Worm (Caenorhabditis elegans): Measurements from ENCODE around the gene C07B5.2.

C07B5.2 gene

ce11 chrX:9512457-9512856, 4.5 kb downstream of the C07B5.2 start:
- no peak for TF ChIP-seq eyg-1 (tag; optimal IDR thresholded peaks at IDR 0.05)
- no peak for TF ChIP-seq elt-2 (tag; optimal IDR thresholded peaks at IDR 0.05)
- TF ChIP-seq madf-2 (tag; optimal IDR thresholded peaks at IDR 0.05), result no peak
- no peak for TF ChIP-seq lin-11 (tag; optimal IDR thresholded peaks at IDR 0.05)
- TF ChIP-seq unc-42 (tag; optimal IDR thresholded peaks at IDR 0.05), result no peak
- TF ChIP-seq pha-2 (tag; optimal IDR thresholded peaks at IDR 0.05), result no peak
- TF ChIP-seq ets-4 (tag; optimal IDR thresholded peaks at IDR 0.05), result no peak
- TF ChIP-seq ttx-3 (tag; optimal IDR thresholded peaks at IDR 0.05), result no peak
- no peak for TF ChIP-seq hlh-8 (tag; optimal IDR thresholded peaks at IDR 0.05)
- no peak for TF ChIP-seq T23F11.4 (GFP tag; optimal IDR thresholded peaks at IDR 0.05)
- TF ChIP-seq sox-2 (GFP tag; IDR thresholded peaks at IDR 0.05), result no peak
- no peak for TF ChIP-seq odd-2 (tag; optimal IDR thresholded peaks at IDR 0.05)

ce11 chrX:9510448-9510847, 6.6 kb downstream of the C07B5.2 start:
- TF ChIP-seq dve-1 (tag; optimal IDR thresholded peaks at IDR 0.05) (no peak), nhr-11 (tag; optimal IDR thresholded peaks at IDR 0.05) (no peak), dmd-4 (tag; optimal IDR thresholded peaks at IDR 0.05; ENCODE audit: borderline replicate concordance) (no peak), fkh-6 (tag; optimal IDR thresholded peaks at IDR 0.05) (no peak), che-1 (tag; optimal IDR thresholded peaks at IDR 0.05) (no peak), ztf-16 (tag; optimal IDR thresholded peaks at IDR 0.05) (no peak), sox-2 (GFP tag; IDR thresholded peaks at IDR 0.05) (no peak), ceh-19 (GFP tag; optimal IDR thresholded peaks at IDR 0.05) (no peak), ets-4 (tag; optimal IDR thresholded peaks at IDR 0.05) (no peak), ceh-22 (tag; optimal IDR thresholded peaks at IDR 0.05) (no peak), C38D4.7 (GFP tag; optimal IDR thresholded peaks at IDR 0.05) (no peak), pax-1 (tag; optimal IDR thresholded peaks at IDR 0.05) (no peak), ceh-2 (tag; optimal IDR thresholded peaks at IDR 0.05) (no peak), F13H6.1 (tag; optimal IDR thresholded peaks at IDR 0.05) (no peak), tbx-2 (tag; optimal IDR thresholded peaks at IDR 0.05) (no peak), ceh-24 (tag; optimal IDR thresholded peaks at IDR 0.05) (no peak)

ce11 chrX:9509922-9510321, 7.1 kb downstream of the C07B5.2 start:
- TF ChIP-seq pat-9 (tag; optimal IDR thresholded peaks at IDR 0.05) (no peak), ceh-31 (tag; optimal IDR thresholded peaks at IDR 0.05) (peak; percentile 56), ceh-30 (tag; optimal IDR thresholded peaks at IDR 0.05) (no peak), pros-1 (tag; optimal IDR thresholded peaks at IDR 0.05) (no peak), unc-42 (tag; optimal IDR thresholded peaks at IDR 0.05) (peak; percentile 97)

ce11 chrX:9509516-9509915, 7.5 kb downstream of the C07B5.2 start:
- TF ChIP-seq sox-2 (GFP tag; IDR thresholded peaks at IDR 0.05) (no peak), syd-9 (tag; optimal IDR thresholded peaks at IDR 0.05) (no peak), mec-3 (tag; optimal IDR thresholded peaks at IDR 0.05; ENCODE audit: borderline replicate concordance) (no peak), tbx-7 (tag; optimal IDR thresholded peaks at IDR 0.05) (no peak), unc-3 (GFP tag; conservative IDR thresholded peaks at IDR 0.05) (no peak), unc-3 (tag; optimal IDR thresholded peaks at IDR 0.05) (no peak), tbx-2 (tag; optimal IDR thresholded peaks at IDR 0.05) (no peak), ceh-45 (GFP tag; IDR thresholded peaks at IDR 0.05) (no peak), ref-2 (tag; optimal IDR thresholded peaks at IDR 0.05) (no peak), C08G9.2 (tag; optimal IDR thresholded peaks at IDR 0.05) (no peak), K09A11.1 (tag; optimal IDR thresholded peaks at IDR 0.05; ENCODE audit: insufficient read depth) (no peak), dmd-4 (tag; optimal IDR thresholded peaks at IDR 0.05; ENCODE audit: borderline replicate concordance) (no peak), ceh-14 (tag; optimal IDR thresholded peaks at IDR 0.05) (no peak), ceh-18 (tag; optimal IDR thresholded peaks at IDR 0.05) (no peak), pha-4 (tag; optimal IDR thresholded peaks at IDR 0.05) (no peak), Y22D7AL.16 (tag; optimal IDR thresholded peaks at IDR 0.05) (no peak), nfya-1 (tag; optimal IDR thresholded peaks at IDR 0.05) (no peak), sdc-2 (tag; optimal IDR thresholded peaks at IDR 0.05) (no peak)

Measured in whole organism, late embryonic.